Worm (Caenorhabditis elegans) whole organism, L3 larva: Measurements from ENCODE around the gene mes-2.
A peak's percentile ranks its signal among the peaks of the same experiment; 100 is the strongest.

ENCODE experiments used
- R02D3.7 ChIP-seq: fragments of 150-350 bp; optimal IDR thresholded peaks from 2 replicates; lab custom pipeline; 2014; ENCODE audit warnings: missing biosample characterization, missing genetic modification characterization
- ZK546.5 ChIP-seq: sonication (generic microtip); optimal IDR thresholded peaks from 2 replicates; lab custom pipeline; 2017; ENCODE audit warnings: missing biosample characterization, missing genetic modification characterization
- aly-2 ChIP-seq: fragments of 150-350 bp; optimal IDR thresholded peaks from 2 replicates; lab custom pipeline; 2014; ENCODE audit warnings: missing biosample characterization, missing genetic modification characterization
- ama-1 ChIP-seq: fragments of 150-350 bp; optimal IDR thresholded peaks from 2 replicates; lab custom pipeline; 2018
- ceh-16 ChIP-seq: sonication (generic microtip); optimal IDR thresholded peaks from 2 replicates; lab custom pipeline; 2017; ENCODE audit warnings: missing biosample characterization, missing genetic modification characterization
- ceh-28 ChIP-seq: fragments of 150-350 bp; optimal IDR thresholded peaks from 2 replicates; lab custom pipeline; 2014; ENCODE audit warnings: missing biosample characterization, missing genetic modification reagents, missing genetic modification characterization
- ceh-82 ChIP-seq: fragments of 150-350 bp; optimal IDR thresholded peaks from 2 replicates; lab custom pipeline; 2014; ENCODE audit warnings: missing biosample characterization, missing genetic modification characterization
- ceh-9 ChIP-seq: sonication (generic microtip); optimal IDR thresholded peaks from 2 replicates; lab custom pipeline; 2018; ENCODE audit warnings: missing biosample characterization, missing genetic modification characterization
- daf-12 ChIP-seq: fragments of 150-350 bp; optimal IDR thresholded peaks from 2 replicates; lab custom pipeline; 2014; ENCODE audit warnings: missing biosample characterization, missing genetic modification reagents, missing genetic modification characterization
- egl-27 ChIP-seq: sonication (generic microtip); optimal IDR thresholded peaks from 4 replicates; lab custom pipeline; 2017; ENCODE audit warnings: missing biosample characterization, missing genetic modification reagents, missing genetic modification characterization
- egl-5 ChIP-seq: fragments of 150-350 bp; optimal IDR thresholded peaks from 2 replicates; lab custom pipeline; 2017; ENCODE audit warnings: missing biosample characterization, missing genetic modification reagents, missing genetic modification characterization, inconsistent platforms
- elt-1 ChIP-seq: fragments of 150-350 bp; optimal IDR thresholded peaks from 2 replicates; lab custom pipeline; 2014; ENCODE audit warnings: missing biosample characterization, missing genetic modification characterization
- elt-2 ChIP-seq: sonication (generic microtip); optimal IDR thresholded peaks from 2 replicates; lab custom pipeline; 2016; ENCODE audit warnings: missing genetic modification reagents, mild to moderate bottlenecking, missing genetic modification characterization, missing compliant biosample characterization
- elt-3 ChIP-seq, 3 experiments: fragments of 150-350 bp in 1 of 3; sonication (generic microtip) in 2 of 3; optimal IDR thresholded peaks; 2 replicates in 2 of 3; 4 replicates in 1 of 3; lab custom pipeline; 2014 to 2017; ENCODE audit warnings: missing biosample characterization in 3 of 3, missing genetic modification characterization in 3 of 3
- eor-1 ChIP-seq, 2 experiments: fragments of 150-350 bp; optimal IDR thresholded peaks; 2 replicates each; lab custom pipeline; 2014 to 2018; ENCODE audit warnings: missing biosample characterization in 2 of 2, missing genetic modification characterization in 2 of 2
- fkh-10 ChIP-seq: sonication (generic microtip); optimal IDR thresholded peaks from 2 replicates; lab custom pipeline; 2017; ENCODE audit warnings: missing biosample characterization, missing genetic modification reagents, missing genetic modification characterization
- fkh-2 ChIP-seq: fragments of 150-350 bp; optimal IDR thresholded peaks from 2 replicates; lab custom pipeline; 2014; ENCODE audit warnings: missing biosample characterization, missing genetic modification reagents, missing genetic modification characterization
- fos-1 ChIP-seq: fragments of 150-350 bp; optimal IDR thresholded peaks from 2 replicates; lab custom pipeline; 2014; ENCODE audit warnings: missing biosample characterization, missing genetic modification characterization
- hmg-11 ChIP-seq: sonication (generic microtip); optimal IDR thresholded peaks from 2 replicates; lab custom pipeline; 2016; ENCODE audit warnings: missing genetic modification characterization, missing compliant biosample characterization
- jun-1 ChIP-seq: fragments of 150-350 bp; optimal IDR thresholded peaks from 2 replicates; lab custom pipeline; 2014; ENCODE audit warnings: missing biosample characterization, missing genetic modification reagents, missing genetic modification characterization
- lin-15B ChIP-seq: fragments of 150-350 bp; optimal IDR thresholded peaks from 2 replicates; lab custom pipeline; 2014; ENCODE audit warnings: missing biosample characterization, missing genetic modification characterization
- lin-39 ChIP-seq: fragments of 150-350 bp; optimal IDR thresholded peaks from 2 replicates; lab custom pipeline; 2018; ENCODE audit warnings: missing biosample characterization, missing genetic modification reagents, missing genetic modification characterization
- lsy-12 ChIP-seq: sonication (generic microtip); optimal IDR thresholded peaks from 2 replicates; lab custom pipeline; 2016; ENCODE audit warnings: mild to moderate bottlenecking, missing genetic modification characterization, missing compliant biosample characterization
- mdl-1 ChIP-seq: fragments of 150-350 bp; optimal IDR thresholded peaks from 2 replicates; lab custom pipeline; 2014; ENCODE audit warnings: missing biosample characterization, missing genetic modification characterization
- mml-1 ChIP-seq: fragments of 150-350 bp; sonication (generic microtip); optimal IDR thresholded peaks from 3 replicates; lab custom pipeline; 2014; ENCODE audit warnings: missing biosample characterization, missing genetic modification characterization
- nfya-1 ChIP-seq: sonication (generic microtip); optimal IDR thresholded peaks from 2 replicates; lab custom pipeline; 2017; ENCODE audit warnings: missing genetic modification characterization, mild to moderate bottlenecking, missing compliant biosample characterization, antibody characterized with exemption, moderate library complexity; ENCODE audit not compliant: insufficient read depth
- nhr-11 ChIP-seq: fragments of 150-350 bp; optimal IDR thresholded peaks from 2 replicates; lab custom pipeline; 2014; ENCODE audit warnings: missing biosample characterization, missing genetic modification characterization
- nhr-12 ChIP-seq: fragments of 150-350 bp; optimal IDR thresholded peaks from 2 replicates; lab custom pipeline; 2014; ENCODE audit warnings: missing biosample characterization, missing genetic modification characterization
- nhr-23 ChIP-seq: fragments of 150-350 bp; optimal IDR thresholded peaks from 2 replicates; lab custom pipeline; 2014; ENCODE audit warnings: missing biosample characterization, missing genetic modification reagents, missing genetic modification characterization
- nhr-237 ChIP-seq: fragments of 150-350 bp; optimal IDR thresholded peaks from 2 replicates; lab custom pipeline; 2014; ENCODE audit warnings: missing biosample characterization, missing genetic modification characterization
- nhr-25 ChIP-seq: sonication (generic microtip); optimal IDR thresholded peaks from 2 replicates; lab custom pipeline; 2017; ENCODE audit warnings: missing biosample characterization, missing genetic modification characterization
- nhr-28 ChIP-seq: fragments of 150-350 bp; optimal IDR thresholded peaks from 2 replicates; lab custom pipeline; 2014; ENCODE audit warnings: missing biosample characterization, missing genetic modification characterization
- nhr-43 ChIP-seq: sonication (generic microtip); optimal IDR thresholded peaks from 2 replicates; lab custom pipeline; 2016; ENCODE audit warnings: mild to moderate bottlenecking, missing genetic modification characterization, missing compliant biosample characterization; ENCODE audit not compliant: poor library complexity, severe bottlenecking
- nhr-67 ChIP-seq: fragments of 150-350 bp; optimal IDR thresholded peaks from 2 replicates; lab custom pipeline; 2014; ENCODE audit warnings: missing biosample characterization, missing genetic modification characterization
- nhr-76 ChIP-seq: fragments of 150-350 bp; sonication (generic microtip); optimal IDR thresholded peaks from 5 replicates; lab custom pipeline; 2014; ENCODE audit warnings: missing biosample characterization, missing genetic modification characterization
- nhr-77 ChIP-seq: fragments of 150-350 bp; optimal IDR thresholded peaks from 2 replicates; lab custom pipeline; 2014; ENCODE audit warnings: missing biosample characterization, missing genetic modification characterization
- pha-4 ChIP-seq: fragments of 150-350 bp; optimal IDR thresholded peaks from 2 replicates; lab custom pipeline; 2014; ENCODE audit warnings: missing biosample characterization, missing genetic modification reagents, missing genetic modification characterization
- pqm-1 ChIP-seq: fragments of 150-350 bp; optimal IDR thresholded peaks from 2 replicates; lab custom pipeline; 2017; ENCODE audit warnings: missing biosample characterization, missing genetic modification characterization, inconsistent platforms
- sea-2 ChIP-seq: fragments of 150-350 bp; sonication (generic microtip); optimal IDR thresholded peaks from 4 replicates; lab custom pipeline; 2014; ENCODE audit warnings: missing biosample characterization, missing genetic modification reagents, missing genetic modification characterization
- skn-1 ChIP-seq: fragments of 150-350 bp; optimal IDR thresholded peaks from 2 replicates; lab custom pipeline; 2014; ENCODE audit warnings: missing biosample characterization, missing genetic modification characterization
- snpc-4 ChIP-seq: fragments of 150-350 bp; optimal IDR thresholded peaks from 2 replicates; lab custom pipeline; 2014; ENCODE audit warnings: missing biosample characterization, missing genetic modification characterization
- tbx-2 ChIP-seq: sonication (generic microtip); optimal IDR thresholded peaks from 2 replicates; lab custom pipeline; 2016; ENCODE audit warnings: mild to moderate bottlenecking, missing genetic modification characterization, missing compliant biosample characterization
- unc-39 ChIP-seq: sonication (generic microtip); optimal IDR thresholded peaks from 4 replicates; lab custom pipeline; 2017; ENCODE audit warnings: missing biosample characterization, missing genetic modification characterization
- unc-62 ChIP-seq: fragments of 150-350 bp; sonication (generic microtip); optimal IDR thresholded peaks from 4 replicates; lab custom pipeline; 2014; ENCODE audit warnings: missing biosample characterization, missing genetic modification reagents, missing genetic modification characterization
- zag-1 ChIP-seq: fragments of 150-350 bp; optimal IDR thresholded peaks from 2 replicates; lab custom pipeline; 2014; ENCODE audit warnings: missing biosample characterization, missing genetic modification characterization
- ztf-11 ChIP-seq: fragments of 150-350 bp; optimal IDR thresholded peaks from 2 replicates; lab custom pipeline; 2014; ENCODE audit warnings: missing biosample characterization, missing genetic modification characterization
- ztf-4 ChIP-seq: fragments of 150-350 bp; optimal IDR thresholded peaks from 2 replicates; lab custom pipeline; 2014; ENCODE audit warnings: missing biosample characterization, missing genetic modification characterization

The mes-2 gene

ce11 chrII:14383644-14384043 is at the start of gene mes-2:
TSS of gene mes-2 (plus strand) at chrII:14383973.
- TF ChIP-seq fos-1 (tag; lab: Kevin White, UChicago) (no peak), zag-1 (no peak), nhr-12 (tag; lab: Kevin White, UChicago) (no peak), pqm-1 (tag; lab: Kevin White, UChicago) (peak; percentile 45), elt-1 (tag; lab: Kevin White, UChicago) (no peak), pha-4 (tag; lab: Kevin White, UChicago) (peak; percentile 93), nhr-11 (tag; lab: Kevin White, UChicago) (peak; percentile 10), mdl-1 (tag; lab: Kevin White, UChicago) (no peak), egl-5 (tag; lab: Kevin White, UChicago) (peak; percentile 77), ztf-11 (tag; lab: Kevin White, UChicago) (no peak), nhr-77 (no peak), ceh-28 (tag; lab: Kevin White, UChicago) (peak; percentile 41), nhr-28 (tag; lab: Kevin White, UChicago) (no peak), mml-1 (no peak), elt-2 (tag; lab: Kevin White, UChicago) (peak; percentile 21), lsy-12 (no peak), unc-62 (GFP tag; lab: Kevin White, UChicago) (no peak), fkh-10 (GFP tag; lab: Kevin White, UChicago) (no peak), skn-1 (tag; lab: Kevin White, UChicago) (peak; percentile 79), egl-27 (tag; lab: Kevin White, UChicago) (no peak), nhr-43 (tag; lab: Kevin White, UChicago) (peak; percentile 60), unc-39 (tag; lab: Kevin White, UChicago) (no peak), nhr-25 (tag; lab: Kevin White, UChicago) (peak; percentile 64), nhr-237 (no peak), ZK546.5 (tag; lab: Kevin White, UChicago) (no peak), eor-1 (tag; optimal IDR thresholded peaks at IDR 0.05; lab: Kevin White, UChicago) (no peak), tbx-2 (tag; lab: Kevin White, UChicago) (no peak), nfya-1 (tag; lab: Kevin White, UChicago) (peak; percentile 82), fkh-2 (no peak), nhr-23 (tag; lab: Kevin White, UChicago) (peak; percentile 78), jun-1 (peak; percentile 0), ceh-9 (tag; lab: Kevin White, UChicago) (no peak), ceh-16 (tag; lab: Kevin White, UChicago) (no peak), elt-3 (tag; optimal IDR thresholded peaks at IDR 0.05; lab: Kevin White, UChicago) (no peak), nhr-67 (no peak), ama-1 (lab: Kevin White, UChicago) (no peak), daf-12 (tag; lab: Kevin White, UChicago) (no peak), ceh-82 (peak; percentile 50), lin-39 (peak; percentile 37), hmg-11 (tag; lab: Kevin White, UChicago) (peak; percentile 53), nhr-76 (no peak), lin-15B (tag; lab: Kevin White, UChicago) (peak; percentile 88), ztf-4 (tag; lab: Kevin White, UChicago) (no peak), snpc-4 (peak; percentile 78), R02D3.7 (tag; lab: Kevin White, UChicago) (peak; percentile 66), sea-2 (no peak), aly-2 (tag; lab: Kevin White, UChicago) (no peak)
